Worm (Caenorhabditis elegans): ENCODE results near the gene Y82E9BR.17.
A peak's percentile ranks its signal among the peaks of the same experiment; 100 is the strongest.

Gene Y82E9BR.17

ce11 chrIII:1413125-1413837 is 42.3 kb downstream of the Y82E9BR.17 start:
- TF ChIP-seq ceh-82 (tag; optimal IDR thresholded peaks at IDR 0.05) (no peak), lin-38 (GFP tag; IDR thresholded peaks at IDR 0.05) (peak; percentile 83), ceh-62 (tag; optimal IDR thresholded peaks at IDR 0.05) (no peak), F49E8.2 (tag; optimal IDR thresholded peaks at IDR 0.05; ENCODE audit: borderline replicate concordance) (peak; percentile 6), php-3 (GFP tag; IDR thresholded peaks at IDR 0.05) (no peak), zfp-2 (tag; optimal IDR thresholded peaks at IDR 0.05) (no peak), mdl-1 (tag; optimal IDR thresholded peaks at IDR 0.05) (no peak)

- no peak for TF ChIP-seq hif-1 (tag; optimal IDR thresholded peaks at IDR 0.05)
- no peak for TF ChIP-seq ztf-7 (tag; optimal IDR thresholded peaks at IDR 0.05)
- TF ChIP-seq hmg-1.1 (GFP tag; IDR thresholded peaks at IDR 0.05), result no peak
- no peak for TF ChIP-seq nhr-10 (tag; optimal IDR thresholded peaks at IDR 0.05)
- TF ChIP-seq saeg-2 (GFP tag; IDR thresholded peaks at IDR 0.05), result no peak
- TF ChIP-seq php-3 (GFP tag; IDR thresholded peaks at IDR 0.05), result no peak
These were observed 46.4 kb downstream of the Y82E9BR.17 start, which contains the start of gene Y82E9BR.22 for ce11 chrIII:1409139-1409538. Gene Y82E9BR.22, minus strand, starts transcription at chrIII:1409239.

- TF ChIP-seq ceh-44 (GFP tag; IDR thresholded peaks at IDR 0.05) (no peak), aly-2 (tag; optimal IDR thresholded peaks at IDR 0.05) (no peak), nhr-10 (tag; optimal IDR thresholded peaks at IDR 0.05) (no peak), tag-97 (GFP tag; IDR thresholded peaks at IDR 0.05) (no peak), lin-39 (tag; optimal IDR thresholded peaks at IDR 0.05) (no peak), R02D3.7 (tag; optimal IDR thresholded peaks at IDR 0.05) (no peak), mdt-29 (GFP tag; IDR thresholded peaks at IDR 0.05) (no peak), rbr-2 (tag; optimal IDR thresholded peaks at IDR 0.05) (no peak), D1046.2 (GFP tag; IDR thresholded peaks at IDR 0.05) (no peak), egl-27 (tag; optimal IDR thresholded peaks at IDR 0.05) (no peak), nhr-102 (tag; optimal IDR thresholded peaks at IDR 0.05) (no peak), unc-62 (GFP tag; optimal IDR thresholded peaks at IDR 0.05 in 1 of 2) (no peak), unc-62 (tag; optimal IDR thresholded peaks at IDR 0.05) (no peak), dve-1 (tag; optimal IDR thresholded peaks at IDR 0.05; ENCODE audit: insufficient read depth) (no peak), Y105C5A.15 (GFP tag; IDR thresholded peaks at IDR 0.05) (no peak), snpc-1.2 (GFP tag; IDR thresholded peaks at IDR 0.05) (no peak), ctbp-1 (GFP tag; IDR thresholded peaks at IDR 0.05) (no peak), sdz-12 (GFP tag; optimal IDR thresholded peaks at IDR 0.05) (no peak)
These were observed 52.5 kb downstream of the Y82E9BR.17 start, which contains the start of gene pals-18 for ce11 chrIII:1403108-1403507. Gene pals-18, plus strand, starts transcription at chrIII:1403408.

- TF ChIP-seq nhr-10 (tag; optimal IDR thresholded peaks at IDR 0.05) (no peak), snpc-1.2 (GFP tag; IDR thresholded peaks at IDR 0.05) (no peak), dve-1 (tag; optimal IDR thresholded peaks at IDR 0.05; ENCODE audit: insufficient read depth) (peak; percentile 30), lir-3 (tag; optimal IDR thresholded peaks at IDR 0.05) (no peak), zip-11 (GFP tag; IDR thresholded peaks at IDR 0.05) (no peak), rbr-2 (tag; optimal IDR thresholded peaks at IDR 0.05) (no peak), lsy-2 (tag; optimal IDR thresholded peaks at IDR 0.05) (no peak), ztf-11 (tag; optimal IDR thresholded peaks at IDR 0.05) (no peak), saeg-2 (GFP tag; IDR thresholded peaks at IDR 0.05) (no peak), daf-16 (GFP tag; optimal IDR thresholded peaks at IDR 0.05) (no peak), daf-16 (tag; optimal IDR thresholded peaks at IDR 0.05) (peak; percentile 54), lin-1 (GFP tag; IDR thresholded peaks at IDR 0.05) (no peak), unc-62 (GFP tag; optimal IDR thresholded peaks at IDR 0.05 in 1 of 2) (no peak), unc-62 (tag; optimal IDR thresholded peaks at IDR 0.05) (no peak), snpc-4 (tag; optimal IDR thresholded peaks at IDR 0.05) (no peak), sdz-12 (GFP tag; optimal IDR thresholded peaks at IDR 0.05) (no peak), nhr-77 (tag; optimal IDR thresholded peaks at IDR 0.05) (peak; percentile 58), php-3 (GFP tag; IDR thresholded peaks at IDR 0.05) (0 out of 2 replicates have a peak, but pooled peaks have one; percentile 26), ceh-32 (tag; optimal IDR thresholded peaks at IDR 0.05; ENCODE audit: poor library complexity) (no peak), ceh-82 (tag; optimal IDR thresholded peaks at IDR 0.05) (no peak), lin-13 (GFP tag; optimal IDR thresholded peaks at IDR 0.05) (no peak), nhr-6 (tag; optimal IDR thresholded peaks at IDR 0.05) (no peak), mep-1 (tag; optimal IDR thresholded peaks at IDR 0.05) (peak; percentile 15), ceh-28 (tag; optimal IDR thresholded peaks at IDR 0.05) (no peak), Y5F2A.4 (GFP tag; optimal IDR thresholded peaks at IDR 0.05) (no peak), daf-8 (GFP tag; IDR thresholded peaks at IDR 0.05) (no peak), hif-1 (tag; optimal IDR thresholded peaks at IDR 0.05) (no peak)
These were observed 54.0 kb downstream of the Y82E9BR.17 start, which contains the start of gene pals-19 for ce11 chrIII:1401497-1401990. Gene pals-19, plus strand, starts transcription at chrIII:1401940.
